Worm (Caenorhabditis elegans) whole organism, late embryonic: ENCODE measurements around the gene C25G6.4.

Experiments used
- T23F11.4 ChIP-seq: fragments of 200-800 bp; sonication (Bioruptor generic); optimal IDR thresholded peaks from 2 replicates; lab custom pipeline; 2018; ENCODE audit warnings: mild to moderate bottlenecking, missing genetic modification characterization, missing compliant biosample characterization
- ama-1 ChIP-seq: fragments of 150-350 bp; optimal IDR thresholded peaks from 2 replicates; lab custom pipeline; 2014
- ceh-18 ChIP-seq: sonication (generic microtip); optimal IDR thresholded peaks from 2 replicates; lab custom pipeline; 2016; ENCODE audit warnings: missing genetic modification characterization, missing compliant biosample characterization
- ceh-19 ChIP-seq: fragments of 200-800 bp; sonication (Bioruptor generic); optimal IDR thresholded peaks from 2 replicates; lab custom pipeline; 2018; ENCODE audit warnings: mild to moderate bottlenecking, missing genetic modification characterization, missing compliant biosample characterization
- elt-2 ChIP-seq: sonication (generic microtip); optimal IDR thresholded peaks from 2 replicates; lab custom pipeline; 2016; ENCODE audit warnings: missing genetic modification reagents, missing genetic modification characterization, missing compliant biosample characterization
- eyg-1 ChIP-seq: sonication (generic microtip); optimal IDR thresholded peaks from 2 replicates; lab custom pipeline; 2016; ENCODE audit warnings: missing genotype, missing genetic modification characterization, missing compliant biosample characterization
- fkh-6 ChIP-seq: sonication (generic microtip); optimal IDR thresholded peaks from 2 replicates; lab custom pipeline; 2016; ENCODE audit warnings: missing genetic modification characterization, missing compliant biosample characterization
- hlh-13 ChIP-seq: fragments of 200-800 bp; sonication (Bioruptor generic); optimal IDR thresholded peaks from 2 replicates; lab custom pipeline; 2018; ENCODE audit warnings: mild to moderate bottlenecking, missing genetic modification characterization, missing compliant biosample characterization
- hlh-30 ChIP-seq: sonication (generic microtip); optimal IDR thresholded peaks from 2 replicates; lab custom pipeline; 2017; ENCODE audit warnings: antibody characterized with exemption, missing genetic modification characterization, missing compliant biosample characterization; ENCODE audit not compliant: insufficient read depth
- lin-11 ChIP-seq: fragments of 200-800 bp; sonication (Bioruptor generic); optimal IDR thresholded peaks from 2 replicates; lab custom pipeline; 2018; ENCODE audit warnings: mild to moderate bottlenecking, missing genetic modification characterization, missing compliant biosample characterization
- mec-3 ChIP-seq: sonication (generic microtip); optimal IDR thresholded peaks from 2 replicates; lab custom pipeline; 2016; ENCODE audit warnings: borderline replicate concordance, missing genetic modification characterization, missing compliant biosample characterization
- nhr-11 ChIP-seq: fragments of 150-350 bp; optimal IDR thresholded peaks from 2 replicates; lab custom pipeline; 2014; ENCODE audit warnings: missing biosample characterization, missing genetic modification characterization
- nhr-232 ChIP-seq: sonication (generic microtip); optimal IDR thresholded peaks from 2 replicates; lab custom pipeline; 2016; ENCODE audit warnings: missing genetic modification characterization, missing compliant biosample characterization
- npax-4 ChIP-seq: sonication (generic microtip); optimal IDR thresholded peaks from 2 replicates; lab custom pipeline; 2016; ENCODE audit warnings: missing genetic modification characterization, missing compliant biosample characterization
- odd-2 ChIP-seq: sonication (generic microtip); optimal IDR thresholded peaks from 2 replicates; lab custom pipeline; 2017; ENCODE audit warnings: antibody characterized with exemption, mild to moderate bottlenecking, missing genetic modification characterization, missing compliant biosample characterization
- pha-4 ChIP-seq: fragments of 150-350 bp; optimal IDR thresholded peaks from 2 replicates; lab custom pipeline; 2018; ENCODE audit warnings: missing biosample characterization, missing genetic modification reagents, missing genetic modification characterization
- pqm-1 ChIP-seq: sonication (generic microtip); optimal IDR thresholded peaks from 2 replicates; lab custom pipeline; 2016; ENCODE audit warnings: missing genetic modification characterization, missing compliant biosample characterization
- ref-2 ChIP-seq: sonication (generic microtip); optimal IDR thresholded peaks from 2 replicates; lab custom pipeline; 2016; ENCODE audit warnings: missing genetic modification characterization, missing compliant biosample characterization
- ttx-3 ChIP-seq: sonication (generic microtip); optimal IDR thresholded peaks from 2 replicates; lab custom pipeline; 2016; ENCODE audit warnings: missing genetic modification reagents, missing genetic modification characterization, missing compliant biosample characterization
- unc-42 ChIP-seq: sonication (generic microtip); optimal IDR thresholded peaks from 2 replicates; lab custom pipeline; 2016; ENCODE audit warnings: missing genotype, missing genetic modification characterization, missing compliant biosample characterization
- unc-55 ChIP-seq: sonication (generic microtip); optimal IDR thresholded peaks from 2 replicates; lab custom pipeline; 2017; ENCODE audit warnings: missing biosample characterization, missing genetic modification reagents, missing genetic modification characterization
- unc-86 ChIP-seq: sonication (generic microtip); optimal IDR thresholded peaks from 2 replicates; lab custom pipeline; 2016; ENCODE audit warnings: missing genetic modification characterization, missing compliant biosample characterization
- ztf-16 ChIP-seq: sonication (generic microtip); optimal IDR thresholded peaks from 2 replicates; lab custom pipeline; 2017; ENCODE audit warnings: missing genetic modification characterization, missing compliant biosample characterization

Gene C25G6.4

DNA sequence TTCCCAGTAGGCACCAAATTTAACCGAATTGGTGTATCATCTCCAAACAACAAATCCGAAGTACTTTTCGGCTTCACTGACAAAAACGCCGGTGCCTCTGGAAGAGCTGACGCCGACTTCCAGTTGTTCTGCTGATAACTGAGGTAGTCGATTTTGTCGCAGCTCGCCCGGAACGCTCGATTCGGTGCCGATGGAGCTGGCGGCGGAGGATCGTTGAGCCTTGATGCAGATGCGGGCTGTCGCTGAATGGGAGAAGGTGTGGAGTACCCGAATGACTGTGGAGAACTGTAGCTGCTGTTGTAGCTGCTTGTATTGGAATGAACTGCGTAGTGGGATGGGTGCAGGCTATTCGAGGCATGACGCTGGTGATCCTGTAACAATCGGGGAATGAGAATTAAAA is 36.5 kb downstream of the C25G6.4 start:
- TF ChIP-seq nhr-11 (tag; lab: Kevin White, UChicago) (no peak), hlh-13 (GFP tag; lab: Kevin White, UChicago) (no peak), elt-2 (tag; lab: Kevin White, UChicago) (no peak), nhr-232 (tag; lab: Kevin White, UChicago) (no peak)

DNA sequence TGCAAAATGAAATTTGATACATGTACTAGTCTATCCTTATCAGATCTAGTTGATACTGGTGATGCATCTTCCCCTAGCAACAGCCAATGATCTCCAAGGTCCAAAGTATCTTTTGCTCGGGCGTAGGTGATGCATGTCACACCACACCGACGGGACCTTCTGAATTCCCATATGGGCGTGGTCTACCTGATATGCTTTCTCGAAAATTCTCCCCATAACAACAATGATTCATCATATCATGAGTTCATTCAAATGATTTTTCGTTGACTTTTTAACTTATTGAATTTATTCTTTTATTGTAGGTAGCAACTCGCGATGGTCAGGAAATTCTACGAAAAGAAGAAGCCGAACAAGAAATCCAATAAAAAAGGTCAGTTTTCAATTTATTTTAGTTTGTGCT is 40.5 kb downstream of the C25G6.4 start, which contains the start of gene C46H3.1:
Gene C46H3.1, plus strand, starts transcription at position 301 of the 400 bp plus-strand sequence.
- TF ChIP-seq npax-4 (tag; lab: Kevin White, UChicago) (no peak), fkh-6 (tag; lab: Kevin White, UChicago) (no peak), ceh-18 (no peak), unc-55 (GFP tag; lab: Kevin White, UChicago) (no peak), ama-1 (lab: Kevin White, UChicago) (no peak), odd-2 (tag; lab: Kevin White, UChicago) (no peak), pha-4 (tag; lab: Kevin White, UChicago) (no peak), ztf-16 (tag; lab: Kevin White, UChicago) (no peak), ceh-19 (GFP tag; lab: Kevin White, UChicago) (no peak)
- TF ChIP-seq, all 69 proteins: peak for 0

DNA sequence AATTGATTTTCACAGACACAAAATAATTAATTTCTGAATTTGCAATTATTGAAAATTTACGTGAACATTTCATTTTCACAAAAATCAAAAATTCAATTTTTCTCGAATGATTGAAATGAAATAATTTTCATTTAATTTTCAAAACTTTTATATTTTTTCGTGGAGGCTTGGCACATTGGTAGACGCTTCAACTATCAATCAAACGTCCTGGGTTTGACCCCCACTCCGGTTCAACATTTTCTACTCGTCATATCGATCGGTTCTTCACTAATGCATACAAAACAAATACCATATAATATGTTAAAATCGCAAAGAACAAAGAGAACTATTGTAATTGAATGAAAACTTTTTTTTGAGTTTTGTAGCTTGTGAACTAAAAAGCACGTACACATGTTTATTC is 41.7 kb downstream of the C25G6.4 start:
- no peak for TF ChIP-seq lin-11
- TF ChIP-seq elt-2 (tag; lab: Kevin White, UChicago): no peak
- no peak for TF ChIP-seq hlh-30 (tag; lab: Kevin White, UChicago)
- TF ChIP-seq, all 69 proteins: peak for 0

ce11 chrX:1206029-1206428 is 43.6 kb downstream of the C25G6.4 start, which contains the start of gene T13G4.7:
Gene T13G4.7 (minus strand): TSS chrX:1206129.
- TF ChIP-seq unc-42 (tag; lab: Kevin White, UChicago): no peak
- no peak for TF ChIP-seq elt-2 (tag; lab: Kevin White, UChicago)
- TF ChIP-seq eyg-1: no peak
- TF ChIP-seq unc-86: no peak
- TF ChIP-seq nhr-232 (tag; lab: Kevin White, UChicago): no peak
- TF ChIP-seq ref-2 (tag; lab: Kevin White, UChicago): no peak
- no peak for TF ChIP-seq ceh-18
- no peak for TF ChIP-seq ttx-3 (tag; lab: Kevin White, UChicago)
- no peak for TF ChIP-seq pqm-1

ce11 chrX:1202638-1203037 is 47.0 kb downstream of the C25G6.4 start:
- TF ChIP-seq mec-3 (tag; lab: Kevin White, UChicago) (peak; percentile 8), T23F11.4 (GFP tag; lab: Kevin White, UChicago) (no peak)
